7 worm cellular contexts compared by ENCODE assay signal in the genomic region with DNA sequence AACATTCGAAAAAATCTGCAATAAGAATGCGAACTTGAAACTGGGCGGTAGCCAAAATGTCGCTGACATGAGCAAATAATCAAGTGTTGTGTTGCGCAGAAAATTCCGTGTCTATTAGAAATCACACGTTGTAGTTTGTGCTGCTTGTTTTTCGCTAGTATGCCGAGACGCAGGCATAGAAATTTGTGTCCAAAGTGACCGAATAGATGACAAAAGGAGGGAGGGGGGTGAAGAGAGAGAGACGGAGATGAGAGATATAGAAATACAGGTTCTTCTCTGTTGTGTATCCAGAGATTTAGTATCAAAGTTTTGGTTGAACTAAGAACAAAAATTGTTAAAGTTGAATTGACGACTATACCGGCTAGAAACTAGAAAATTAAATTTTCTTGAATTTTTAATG.
TF ChIP-seq lines count a peak whose summit lies in the region.

No protein-coding gene starts in this region.

TF ChIP-seq in whole organism, L1 larva, 84 proteins besides CTCF, POLR2A, EP300 and RAD21 (continues in another document):
- peak; percentile 87 for TF ChIP-seq nhr-85 (tag; lab: Kevin White, UChicago)
- TF ChIP-seq tbx-2 (tag; optimal IDR thresholded peaks at IDR 0.05; lab: Kevin White, UChicago): peak; percentile 45
- peak in 1 of 2 experiments; percentile 25 for TF ChIP-seq lsy-2 (tag; optimal IDR thresholded peaks at IDR 0.05; lab: Kevin White, UChicago)
- peak; percentile 30 for TF ChIP-seq fkh-8 (tag; optimal IDR thresholded peaks at IDR 0.05; lab: Kevin White, UChicago)
- peak; percentile 21; the same call in 1 of the 2 replicates for TF ChIP-seq nhr-19 (GFP tag; conservative IDR thresholded peaks at IDR 0.05; lab: Robert Waterston, UW)
- TF ChIP-seq jun-1 (tag; optimal IDR thresholded peaks at IDR 0.05; lab: Kevin White, UChicago): peak; percentile 35
- TF ChIP-seq lin-35 (GFP tag; optimal IDR thresholded peaks at IDR 0.05; lab: Kevin White, UChicago): peak in 1 of 2 experiments; percentile 57
- no peak for TF ChIP-seq sox-4 (tag; optimal IDR thresholded peaks at IDR 0.05; lab: Kevin White, UChicago)
- no peak for TF ChIP-seq C04F5.9 (tag; optimal IDR thresholded peaks at IDR 0.05; lab: Kevin White, UChicago)
- TF ChIP-seq nhr-84 (tag; optimal IDR thresholded peaks at IDR 0.05; lab: Kevin White, UChicago): no peak
- TF ChIP-seq ceh-82 (tag; optimal IDR thresholded peaks at IDR 0.05; lab: Kevin White, UChicago): peak in 2 of 3 experiments; percentile 10 to 17
- TF ChIP-seq mdl-1 (tag; optimal IDR thresholded peaks at IDR 0.05; lab: Kevin White, UChicago): peak in 1 of 2 experiments; percentile 49

TF ChIP-seq in whole organism, L2 larva, 48 proteins besides CTCF, POLR2A, EP300 and RAD21:
- TF ChIP-seq sma-9 (GFP tag; optimal IDR thresholded peaks at IDR 0.05; lab: Kevin White, UChicago) (peak; percentile 56), sma-9 (tag; optimal IDR thresholded peaks at IDR 0.05; lab: Kevin White, UChicago) (no peak), sma-3 (GFP tag; optimal IDR thresholded peaks at IDR 0.05; lab: Kevin White, UChicago) (peak; percentile 49), ztf-11 (tag; optimal IDR thresholded peaks at IDR 0.05; lab: Kevin White, UChicago) (no peak), egl-27 (tag; optimal IDR thresholded peaks at IDR 0.05; lab: Kevin White, UChicago) (peak; percentile 57), F13H6.1 (tag; optimal IDR thresholded peaks at IDR 0.05; lab: Kevin White, UChicago) (peak; percentile 84), elt-1 (tag; optimal IDR thresholded peaks at IDR 0.05; lab: Kevin White, UChicago) (no peak), nhr-25 (tag; optimal IDR thresholded peaks at IDR 0.05; lab: Kevin White, UChicago) (peak; percentile 69), lin-11 (tag; optimal IDR thresholded peaks at IDR 0.05; lab: Kevin White, UChicago) (no peak), nhr-129 (tag; optimal IDR thresholded peaks at IDR 0.05; lab: Kevin White, UChicago) (peak; percentile 76), fos-1 (tag; optimal IDR thresholded peaks at IDR 0.05; lab: Kevin White, UChicago) (peak; percentile 35), crh-2 (tag; optimal IDR thresholded peaks at IDR 0.05; lab: Kevin White, UChicago) (peak; percentile 44)

TF ChIP-seq in whole organism, L3 larva, 47 proteins besides CTCF, POLR2A, EP300 and RAD21:
- TF ChIP-seq skn-1 (tag; optimal IDR thresholded peaks at IDR 0.05; lab: Kevin White, UChicago) (peak; percentile 39), nhr-67 (tag; optimal IDR thresholded peaks at IDR 0.05; lab: Kevin White, UChicago) (no peak), nhr-23 (tag; optimal IDR thresholded peaks at IDR 0.05; lab: Kevin White, UChicago) (peak; percentile 49), unc-62 (GFP tag; optimal IDR thresholded peaks at IDR 0.05; lab: Kevin White, UChicago) (no peak), nhr-25 (tag; optimal IDR thresholded peaks at IDR 0.05; lab: Kevin White, UChicago) (peak; percentile 57), nhr-43 (tag; optimal IDR thresholded peaks at IDR 0.05; lab: Kevin White, UChicago; ENCODE audit: poor library complexity, severe bottlenecking) (peak; percentile 78), pha-4 (tag; optimal IDR thresholded peaks at IDR 0.05; lab: Kevin White, UChicago) (peak; percentile 54), nhr-77 (tag; optimal IDR thresholded peaks at IDR 0.05; lab: Kevin White, UChicago) (peak; percentile 44), nfya-1 (tag; optimal IDR thresholded peaks at IDR 0.05; lab: Kevin White, UChicago; ENCODE audit: insufficient read depth) (peak; percentile 18)

TF ChIP-seq in whole organism, L4 larva, 104 proteins besides CTCF, POLR2A, EP300 and RAD21 (continues in another document):
- TF ChIP-seq mes-2 (tag; optimal IDR thresholded peaks at IDR 0.05; lab: Kevin White, UChicago; ENCODE audit: poor library complexity, severe bottlenecking): peak; percentile 21
- no peak for TF ChIP-seq zag-1 (tag; optimal IDR thresholded peaks at IDR 0.05; lab: Kevin White, UChicago)
- no peak for TF ChIP-seq dmd-9 (GFP tag; IDR thresholded peaks at IDR 0.05; lab: Robert Waterston, UW)
- TF ChIP-seq dmd-6 (GFP tag; IDR thresholded peaks at IDR 0.05; lab: Robert Waterston, UW): peak; percentile 39
- no peak for TF ChIP-seq spr-3 (GFP tag; optimal IDR thresholded peaks at IDR 0.05; lab: Kevin White, UChicago)
- TF ChIP-seq lin-38 (GFP tag; IDR thresholded peaks at IDR 0.05; lab: Robert Waterston, UW): no peak
- no peak for TF ChIP-seq pha-4 (GFP tag; IDR thresholded peaks at IDR 0.05; lab: Robert Waterston, UW)
- no peak for TF ChIP-seq pha-4 (tag; optimal IDR thresholded peaks at IDR 0.05; lab: Kevin White, UChicago)
- peak; percentile 23 for TF ChIP-seq mxl-3 (GFP tag; optimal IDR thresholded peaks at IDR 0.05; lab: Kevin White, UChicago)
- TF ChIP-seq hlh-11 (tag; optimal IDR thresholded peaks at IDR 0.05; lab: Kevin White, UChicago): peak; percentile 40
- no peak for TF ChIP-seq duxl-1 (tag; optimal IDR thresholded peaks at IDR 0.05; lab: Kevin White, UChicago; ENCODE audit: poor library complexity)
- TF ChIP-seq nhr-25 (tag; optimal IDR thresholded peaks at IDR 0.05; lab: Kevin White, UChicago; ENCODE audit: borderline replicate concordance, insufficient read depth): peak; percentile 32
- no peak for TF ChIP-seq vab-7 (GFP tag; IDR thresholded peaks at IDR 0.05; lab: Robert Waterston, UW)
- no peak for TF ChIP-seq T20F7.1 (GFP tag; optimal IDR thresholded peaks at IDR 0.05; lab: Kevin White, UChicago)

TF ChIP-seq in whole organism, late embryonic, 69 proteins besides CTCF, POLR2A, EP300 and RAD21 (continues in another document):
- TF ChIP-seq nfya-1 (tag; optimal IDR thresholded peaks at IDR 0.05; lab: Kevin White, UChicago) (peak; percentile 25), pqm-1 (tag; optimal IDR thresholded peaks at IDR 0.05; lab: Kevin White, UChicago) (no peak), rnt-1 (tag; optimal IDR thresholded peaks at IDR 0.05; lab: Kevin White, UChicago) (no peak), tbx-2 (tag; optimal IDR thresholded peaks at IDR 0.05; lab: Kevin White, UChicago) (peak; percentile 10), K09A11.1 (tag; optimal IDR thresholded peaks at IDR 0.05; lab: Kevin White, UChicago; ENCODE audit: insufficient read depth) (no peak), sox-4 (tag; optimal IDR thresholded peaks at IDR 0.05; lab: Kevin White, UChicago) (no peak), pros-1 (tag; optimal IDR thresholded peaks at IDR 0.05; lab: Kevin White, UChicago) (no peak), ceh-34 (tag; optimal IDR thresholded peaks at IDR 0.05; lab: Kevin White, UChicago) (no peak), ceh-18 (tag; optimal IDR thresholded peaks at IDR 0.05; lab: Kevin White, UChicago) (peak; percentile 0), ama-1 (optimal IDR thresholded peaks at IDR 0.05; lab: Kevin White, UChicago) (no peak), fax-1 (tag; optimal IDR thresholded peaks at IDR 0.05; lab: Kevin White, UChicago) (no peak), sox-2 (GFP tag; IDR thresholded peaks at IDR 0.05; lab: Robert Waterston, UW) (no peak), F13H6.1 (tag; optimal IDR thresholded peaks at IDR 0.05; lab: Kevin White, UChicago) (peak; percentile 62), Y22D7AL.16 (tag; optimal IDR thresholded peaks at IDR 0.05; lab: Kevin White, UChicago) (no peak), madf-2 (tag; optimal IDR thresholded peaks at IDR 0.05; lab: Kevin White, UChicago) (no peak)

TF ChIP-seq in whole organism, mixed stage, embryonic, 35 proteins besides CTCF, POLR2A, EP300 and RAD21 (continues in another document):
- no peak for TF ChIP-seq bed-3 (GFP tag; optimal IDR thresholded peaks at IDR 0.05; lab: Kevin White, UChicago)
- TF ChIP-seq flh-1 (GFP tag; optimal IDR thresholded peaks at IDR 0.05; lab: Kevin White, UChicago): no peak
- TF ChIP-seq ces-1 (GFP tag; optimal IDR thresholded peaks at IDR 0.05; lab: Kevin White, UChicago): no peak
- TF ChIP-seq unc-39 (tag; optimal IDR thresholded peaks at IDR 0.05; lab: Kevin White, UChicago): no peak
- TF ChIP-seq mep-1 (tag; optimal IDR thresholded peaks at IDR 0.05; lab: Kevin White, UChicago): peak; percentile 69
- no peak for TF ChIP-seq zip-8 (tag; optimal IDR thresholded peaks at IDR 0.05; lab: Kevin White, UChicago)
- TF ChIP-seq unc-62 (GFP tag; optimal IDR thresholded peaks at IDR 0.05; lab: Kevin White, UChicago): peak; percentile 12
- TF ChIP-seq mls-2 (tag; optimal IDR thresholded peaks at IDR 0.05; lab: Kevin White, UChicago): no peak
- TF ChIP-seq ceh-43 (GFP tag; optimal IDR thresholded peaks at IDR 0.05; lab: Kevin White, UChicago): no peak
- no peak for TF ChIP-seq nhr-2 (tag; optimal IDR thresholded peaks at IDR 0.05; lab: Kevin White, UChicago)
- no peak for TF ChIP-seq elt-3 (tag; optimal IDR thresholded peaks at IDR 0.05; lab: Kevin White, UChicago)
- TF ChIP-seq sem-2 (GFP tag; optimal IDR thresholded peaks at IDR 0.05; lab: Kevin White, UChicago): no peak
- no peak for TF ChIP-seq nhr-76 (tag; optimal IDR thresholded peaks at IDR 0.05; lab: Kevin White, UChicago)
- TF ChIP-seq ceh-39 (tag; optimal IDR thresholded peaks at IDR 0.05; lab: Kevin White, UChicago): no peak
- TF ChIP-seq elt-1 (tag; optimal IDR thresholded peaks at IDR 0.05; lab: Kevin White, UChicago; ENCODE audit: borderline replicate concordance, insufficient read depth): peak; percentile 15
- TF ChIP-seq ham-2 (GFP tag; optimal IDR thresholded peaks at IDR 0.05; lab: Kevin White, UChicago): peak; percentile 72

TF ChIP-seq in whole organism, young adult, 124 proteins besides CTCF, POLR2A, EP300 and RAD21:
- TF ChIP-seq lin-40 (tag; optimal IDR thresholded peaks at IDR 0.05; lab: Kevin White, UChicago): peak; percentile 22
- TF ChIP-seq lin-26 (GFP tag; IDR thresholded peaks at IDR 0.05; lab: Robert Waterston, UW): peak; percentile 40; the same call in 1 of the 2 replicates
- no peak for TF ChIP-seq zim-3 (tag; optimal IDR thresholded peaks at IDR 0.05; lab: Kevin White, UChicago)
- 0 out of 2 replicates have a peak, but pooled peaks have one; percentile 25 for TF ChIP-seq Y53G8AR.9 (GFP tag; conservative IDR thresholded peaks at IDR 0.05; lab: Robert Waterston, UW)
TF ChIP-seq in whole organism, young adult: peak in this region for 3.
